Fruit fly (Drosophila melanogaster): ENCODE measurements around the gene CG14115.

DNA sequence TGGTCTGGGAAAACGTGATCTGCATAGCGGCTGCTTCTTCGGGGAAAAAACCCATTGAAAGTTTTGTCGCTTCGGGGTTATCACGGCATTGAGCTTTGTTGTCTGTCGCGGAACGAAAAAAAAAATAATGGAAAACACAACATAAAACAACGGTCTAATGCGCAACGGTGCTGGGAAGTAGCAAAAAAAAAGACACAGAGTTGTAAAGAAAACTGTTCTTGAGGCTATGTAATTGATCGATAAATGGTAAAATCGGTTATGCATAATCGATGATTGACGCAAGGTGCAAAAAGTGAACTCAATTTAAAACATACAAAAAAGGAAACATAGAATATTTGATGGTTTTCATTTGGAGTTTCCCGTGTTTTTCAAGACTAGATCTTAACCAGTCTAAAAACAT, 29.9 kb downstream of the CG14115 start:
- TF ChIP-seq CG4360 (GFP tag; IDR thresholded peaks at IDR 0.05) (no peak), CG18619 (GFP tag; optimal IDR thresholded peaks at IDR 0.05) (no peak), CG10543 (GFP tag; optimal IDR thresholded peaks at IDR 0.05) (no peak), pfk (GFP tag; optimal IDR thresholded peaks at IDR 0.05) (no peak), CG6791 (GFP tag; IDR thresholded peaks at IDR 0.05; ENCODE audit: partially characterized antibody) (no peak), MESR4 (GFP tag; optimal IDR thresholded peaks at IDR 0.05) (no peak), Eip74EF (GFP tag; optimal IDR thresholded peaks at IDR 0.05) (no peak), CG30020 (tag; optimal IDR thresholded peaks at IDR 0.05) (no peak)
